Fruit fly (Drosophila melanogaster) whole organism, embryonic: ENCODE results near the gene CG14535.

Experiments
- CG10274 ChIP-seq: fragments of 200-800 bp; sonication (Bioruptor generic); optimal IDR thresholded peaks from 3 replicates; lab custom pipeline; 2017; ENCODE audit warnings: missing biosample characterization, mild to moderate bottlenecking, missing genetic modification characterization
- CG10543 ChIP-seq: fragments of 200-800 bp; sonication (Bioruptor generic); optimal IDR thresholded peaks from 3 replicates; lab custom pipeline; 2017; ENCODE audit warnings: missing biosample characterization, mild to moderate bottlenecking, missing genetic modification characterization, moderate library complexity
- CG11504 ChIP-seq: fragments of 200-800 bp; sonication (Bioruptor generic); optimal IDR thresholded peaks from 3 replicates; lab custom pipeline; 2019; ENCODE audit warnings: missing biosample characterization, mild to moderate bottlenecking, missing genetic modification characterization, moderate library complexity
- CG11695 ChIP-seq: fragments of 200-800 bp; sonication (Bioruptor generic); IDR thresholded peaks from 3 replicates; pipeline ENCODE4 v1.3.6; 2022; ENCODE audit warnings: missing biosample characterization, missing genetic modification characterization
- CG14667 ChIP-seq: fragments of 200-800 bp; sonication (Bioruptor generic); IDR thresholded peaks from 2 replicates; pipeline ENCODE4 v1.3.6; 2022; ENCODE audit warnings: missing biosample characterization, missing genetic modification characterization
- CG14965 ChIP-seq: fragments of 200-800 bp; sonication (Bioruptor generic); optimal IDR thresholded peaks from 2 replicates; lab custom pipeline; 2016; ENCODE audit warnings: missing biosample characterization, missing genetic modification characterization, borderline replicate concordance
- CG16779 ChIP-seq: fragments of 200-800 bp; sonication (Bioruptor generic); IDR thresholded peaks from 2 replicates; pipeline ENCODE4 v1.3.6; 2022; ENCODE audit warnings: missing biosample characterization, missing genetic modification characterization
- CG16813 ChIP-seq: fragments of 200-800 bp; sonication (Bioruptor generic); IDR thresholded peaks from 3 replicates; pipeline ENCODE4 v1.3.6; 2022; ENCODE audit warnings: missing biosample characterization, missing genetic modification characterization; ENCODE audit not compliant: partially characterized antibody
- CG17328 ChIP-seq: fragments of 200-800 bp; sonication (Bioruptor generic); IDR thresholded peaks from 2 replicates; pipeline ENCODE4 v1.3.6; 2022; ENCODE audit warnings: missing biosample characterization, missing genetic modification characterization
- CG32767 ChIP-seq: fragments of 200-800 bp; sonication (Bioruptor generic); IDR thresholded peaks from 2 replicates; pipeline ENCODE4 v1.3.6; 2022; ENCODE audit warnings: missing biosample characterization, missing genetic modification characterization
- CG4282 ChIP-seq: fragments of 200-800 bp; sonication (Bioruptor generic); optimal IDR thresholded peaks from 2 replicates; lab custom pipeline; 2016; ENCODE audit warnings: missing biosample characterization, missing genetic modification characterization
- CG4404 ChIP-seq: fragments of 200-800 bp; sonication (Bioruptor generic); IDR thresholded peaks from 2 replicates; pipeline ENCODE4 v1.3.6; 2022; ENCODE audit warnings: missing biosample characterization, missing genetic modification characterization
- CG4424 ChIP-seq: fragments of 200-800 bp; sonication (Bioruptor generic); optimal IDR thresholded peaks from 3 replicates; lab custom pipeline; 2016; ENCODE audit warnings: missing biosample characterization, missing genetic modification characterization
- CG5245 ChIP-seq: fragments of 200-800 bp; sonication (Bioruptor generic); optimal IDR thresholded peaks from 3 replicates; lab custom pipeline; 2016; ENCODE audit warnings: missing biosample characterization, missing genetic modification characterization
- CG6175 ChIP-seq: fragments of 200-800 bp; sonication (Bioruptor generic); IDR thresholded peaks from 3 replicates; pipeline ENCODE4 v1.3.6; 2022; ENCODE audit warnings: missing biosample characterization, missing genetic modification characterization
- CG6854 ChIP-seq: fragments of 200-800 bp; sonication (Bioruptor generic); optimal IDR thresholded peaks from 3 replicates; lab custom pipeline; 2017; ENCODE audit warnings: missing biosample characterization, mild to moderate bottlenecking, missing genetic modification characterization
- CG7928 ChIP-seq: fragments of 200-800 bp; sonication (Bioruptor generic); optimal IDR thresholded peaks from 2 replicates; lab custom pipeline; 2017; ENCODE audit warnings: missing biosample characterization, mild to moderate bottlenecking, missing genetic modification characterization
- CG7987 ChIP-seq: fragments of 200-800 bp; sonication (Bioruptor generic); optimal IDR thresholded peaks from 2 replicates; lab custom pipeline; 2018; ENCODE audit warnings: missing biosample characterization, mild to moderate bottlenecking, missing genetic modification characterization, moderate library complexity
- CG9727 ChIP-seq: fragments of 200-800 bp; sonication (Bioruptor generic); optimal IDR thresholded peaks from 3 replicates; lab custom pipeline; 2017; ENCODE audit warnings: missing biosample characterization, mild to moderate bottlenecking, missing genetic modification characterization
- D ChIP-seq, 2 experiments: fragments of 200-800 bp in 1 of 2; fragments of >200 bp in 1 of 2; sonication (Bioruptor generic) in 1 of 2; optimal IDR thresholded peaks; 2 replicates in 1 of 2; 3 replicates in 1 of 2; lab custom pipeline; 2017; ENCODE audit warnings: mild to moderate bottlenecking in 1 of 2, missing biosample characterization in 1 of 2, missing genetic modification characterization in 1 of 2, missing genetic modification reagents in 1 of 2
- Drgx ChIP-seq: fragments of 200-800 bp; sonication (Bioruptor generic); IDR thresholded peaks from 2 replicates; pipeline ENCODE4 v1.3.6; 2022; ENCODE audit warnings: missing biosample characterization, missing genetic modification characterization
- Hand ChIP-seq: fragments of 200-800 bp; sonication (Bioruptor generic); optimal IDR thresholded peaks from 2 replicates; lab custom pipeline; 2017; ENCODE audit warnings: mild to moderate bottlenecking, missing biosample characterization, missing genetic modification reagents, missing genetic modification characterization
- Hmx ChIP-seq: fragments of 200-800 bp; sonication (Bioruptor generic); optimal IDR thresholded peaks from 2 replicates; lab custom pipeline; 2016; ENCODE audit warnings: missing biosample characterization, missing genetic modification characterization
- Hsf ChIP-seq: fragments of 200-800 bp; sonication (Bioruptor generic); optimal IDR thresholded peaks from 3 replicates; lab custom pipeline; 2016; ENCODE audit warnings: missing biosample characterization, missing genetic modification characterization
- Med ChIP-seq: fragments of 200-800 bp; sonication (Bioruptor generic); peaks from one replicate; lab custom pipeline; 2016; ENCODE audit warnings: missing biosample characterization, missing genetic modification characterization, mild to moderate bottlenecking, inconsistent platforms, moderate library complexity
- Myb ChIP-seq: fragments of 200-800 bp; sonication (Bioruptor generic); optimal IDR thresholded peaks from 2 replicates; lab custom pipeline; 2016; ENCODE audit warnings: missing biosample characterization, missing genetic modification characterization
- Nf-YA ChIP-seq: fragments of 200-800 bp; sonication (Bioruptor generic); IDR thresholded peaks from 2 replicates; pipeline ENCODE4 v1.3.6; 2022; ENCODE audit warnings: missing biosample characterization, missing genetic modification characterization
- Nf-YC ChIP-seq: fragments of 200-800 bp; optimal IDR thresholded peaks from 3 replicates; lab custom pipeline; 2019; ENCODE audit warnings: missing biosample characterization, mild to moderate bottlenecking, missing genetic modification characterization, moderate library complexity
- Oli ChIP-seq: fragments of 200-800 bp; sonication (Bioruptor generic); optimal IDR thresholded peaks from 2 replicates; lab custom pipeline; 2018; ENCODE audit warnings: missing biosample characterization, mild to moderate bottlenecking, missing genetic modification characterization, moderate library complexity
- Poxn ChIP-seq: fragments of 200-800 bp; sonication (Bioruptor generic); IDR thresholded peaks from 2 replicates; pipeline ENCODE4 v1.3.6; 2022; ENCODE audit warnings: missing biosample characterization, missing genetic modification characterization
- Six4 ChIP-seq: fragments of 200-800 bp; sonication (Bioruptor generic); optimal IDR thresholded peaks from 2 replicates; lab custom pipeline; 2016; ENCODE audit warnings: missing biosample characterization, missing genetic modification characterization
- Sry-δ ChIP-seq: fragments of 200-800 bp; sonication (Bioruptor generic); optimal IDR thresholded peaks from 2 replicates; lab custom pipeline; 2016; ENCODE audit warnings: missing biosample characterization, missing genetic modification characterization
- Ssrp ChIP-seq: fragments of 200-800 bp; sonication (Bioruptor generic); optimal IDR thresholded peaks from 2 replicates; lab custom pipeline; 2018; ENCODE audit warnings: missing biosample characterization, mild to moderate bottlenecking, missing genetic modification characterization, moderate library complexity
- ash1 ChIP-seq: fragments of 200-800 bp; sonication (Bioruptor generic); optimal IDR thresholded peaks from 2 replicates; lab custom pipeline; 2018; ENCODE audit warnings: missing biosample characterization, mild to moderate bottlenecking, missing genetic modification characterization
- br ChIP-seq: fragments of >200 bp; optimal IDR thresholded peaks from 2 replicates; lab custom pipeline; 2017
- cad ChIP-seq: fragments of >200 bp; optimal IDR thresholded peaks from 2 replicates; lab custom pipeline; 2017; ENCODE audit warnings: missing biosample characterization, missing genetic modification characterization
- cas ChIP-seq: fragments of 200-800 bp; sonication (Bioruptor generic); IDR thresholded peaks from 2 replicates; pipeline ENCODE4 v1.3.6; 2022; ENCODE audit warnings: missing biosample characterization, missing genetic modification characterization
- da ChIP-seq: fragments of 200-800 bp; sonication (Bioruptor generic); optimal IDR thresholded peaks from 2 replicates; lab custom pipeline; 2016; ENCODE audit warnings: missing biosample characterization, missing genetic modification characterization
- fd102C ChIP-seq: fragments of 200-800 bp; sonication (Bioruptor generic); optimal IDR thresholded peaks from 2 replicates; lab custom pipeline; 2018; ENCODE audit warnings: missing biosample characterization, mild to moderate bottlenecking, missing genetic modification characterization, moderate library complexity
- gcm ChIP-seq: fragments of 200-800 bp; sonication (Bioruptor generic); optimal IDR thresholded peaks from 2 replicates; lab custom pipeline; 2019; ENCODE audit warnings: missing biosample characterization, mild to moderate bottlenecking, missing genetic modification characterization, moderate library complexity
- hb ChIP-seq: fragments of 200-800 bp; sonication (Bioruptor generic); IDR thresholded peaks from 3 replicates; pipeline ENCODE4 v1.3.6; 2022; ENCODE audit warnings: missing biosample characterization, missing genetic modification characterization; ENCODE audit not compliant: partially characterized antibody
- inv ChIP-seq: fragments of 200-800 bp; sonication (Bioruptor generic); IDR thresholded peaks from 2 replicates; pipeline ENCODE4 v1.3.6; 2022; ENCODE audit warnings: missing biosample characterization, missing genetic modification characterization; ENCODE audit not compliant: partially characterized antibody
- kay ChIP-seq: fragments of 200-800 bp; sonication (Bioruptor generic); optimal IDR thresholded peaks from 2 replicates; lab custom pipeline; 2016; ENCODE audit warnings: missing biosample characterization, missing genetic modification characterization
- klu ChIP-seq: fragments of 200-800 bp; sonication (Bioruptor generic); IDR thresholded peaks from 2 replicates; pipeline ENCODE4 v1.3.6; 2022; ENCODE audit warnings: missing biosample characterization, missing genetic modification characterization
- mld ChIP-seq: fragments of 200-800 bp; sonication (Bioruptor generic); IDR thresholded peaks from 3 replicates; pipeline ENCODE4 v1.3.6; 2022; ENCODE audit warnings: missing biosample characterization, missing genetic modification characterization; ENCODE audit not compliant: partially characterized antibody
- nerfin-2 ChIP-seq: fragments of 200-800 bp; sonication (Bioruptor generic); IDR thresholded peaks from 2 replicates; pipeline ENCODE4 v1.3.6; 2022; ENCODE audit warnings: missing biosample characterization, missing genetic modification characterization; ENCODE audit not compliant: partially characterized antibody
- pfk ChIP-seq: fragments of 200-800 bp; sonication (Bioruptor generic); optimal IDR thresholded peaks from 2 replicates; lab custom pipeline; 2018; ENCODE audit warnings: missing biosample characterization, mild to moderate bottlenecking, missing genetic modification characterization, moderate library complexity
- stc ChIP-seq: fragments of 200-800 bp; sonication (Bioruptor generic); IDR thresholded peaks from 2 replicates; pipeline ENCODE4 v1.3.6; 2022; ENCODE audit warnings: missing biosample characterization, missing genetic modification characterization
- tap ChIP-seq: fragments of 200-800 bp; optimal IDR thresholded peaks from 3 replicates; lab custom pipeline; 2019; ENCODE audit warnings: missing biosample characterization, mild to moderate bottlenecking, missing genetic modification characterization, moderate library complexity
- tna ChIP-seq: fragments of 200-800 bp; sonication (Bioruptor generic); IDR thresholded peaks from 2 replicates; pipeline ENCODE4 v1.3.6; 2022; ENCODE audit warnings: missing biosample characterization, missing genetic modification characterization; ENCODE audit not compliant: partially characterized antibody
- zen2 ChIP-seq: fragments of 200-800 bp; sonication (Bioruptor generic); IDR thresholded peaks from 3 replicates; pipeline ENCODE4 v1.3.6; 2022; ENCODE audit warnings: missing biosample characterization, missing genetic modification characterization; ENCODE audit not compliant: partially characterized antibody

CG14535 gene

dm6 chr2L:7828231-7828630 lies 27.0 kb downstream of the CG14535 start (continued):
- TF ChIP-seq Hand (GFP tag; lab: Kevin White, UChicago) (peak; percentile 47), CG9727 (GFP tag; lab: Kevin White, UChicago) (peak; percentile 2), Myb (GFP tag; lab: Kevin White, UChicago) (no peak), CG14667 (GFP tag; lab: Robert Waterston, UW) (no peak), Med (GFP tag; lab: Kevin White, UChicago) (peak; percentile 92), Sry-δ (no peak), CG5245 (GFP tag; lab: Kevin White, UChicago) (no peak), Six4 (GFP tag; lab: Kevin White, UChicago) (no peak), cas (GFP tag; lab: Robert Waterston, UW) (no peak), Oli (no peak), D (optimal IDR thresholded peaks at IDR 0.05; lab: Kevin White, UChicago) (no peak), D (GFP tag; optimal IDR thresholded peaks at IDR 0.05; lab: Kevin White, UChicago) (no peak), klu (GFP tag; lab: Robert Waterston, UW) (0 out of 2 replicates have a peak, but pooled peaks have one; percentile 12), da (no peak), CG11504 (tag; lab: Kevin White, UChicago) (no peak), hb (no peak), CG16779 (GFP tag; lab: Robert Waterston, UW) (no peak), Ssrp (tag; lab: Kevin White, UChicago) (no peak), CG11695 (GFP tag; lab: Robert Waterston, UW) (no peak), Hmx (GFP tag; lab: Kevin White, UChicago) (no peak), Nf-YA (GFP tag; lab: Robert Waterston, UW) (no peak), stc (GFP tag; lab: Robert Waterston, UW) (no peak), CG16813 (GFP tag; lab: Robert Waterston, UW) (peak; percentile 56; the same call in 1 of the 3 replicates), CG7928 (no peak), zen2 (no peak), tap (tag; lab: Kevin White, UChicago) (no peak), kay (peak; percentile 93), CG4282 (GFP tag; lab: Kevin White, UChicago) (no peak), mld (peak; percentile 74; the same call in 2 of the 3 replicates), Hsf (GFP tag; lab: Kevin White, UChicago) (no peak), CG10543 (peak; percentile 65), CG32767 (GFP tag; lab: Robert Waterston, UW) (peak; percentile 89), CG4404 (GFP tag; lab: Robert Waterston, UW) (no peak), br (lab: Kevin White, UChicago) (no peak), tna (GFP tag; lab: Robert Waterston, UW) (peak; percentile 55; the same call in 1 of the 2 replicates), CG6175 (GFP tag; lab: Robert Waterston, UW) (no peak), CG17328 (GFP tag; lab: Robert Waterston, UW) (no peak), CG6854 (GFP tag; lab: Kevin White, UChicago) (no peak), nerfin-2 (0 out of 2 replicates have a peak, but pooled peaks have one; percentile 42), inv (peak; percentile 38), gcm (GFP tag; lab: Kevin White, UChicago) (no peak), CG10274 (GFP tag; lab: Kevin White, UChicago) (no peak), Nf-YC (tag; lab: Kevin White, UChicago) (peak; percentile 89), CG4424 (GFP tag; lab: Kevin White, UChicago) (no peak), cad (GFP tag; lab: Kevin White, UChicago) (no peak), fd102C (GFP tag; lab: Kevin White, UChicago) (no peak), CG14965 (GFP tag; lab: Kevin White, UChicago) (no peak), CG7987 (GFP tag; lab: Kevin White, UChicago) (no peak), Drgx (GFP tag; lab: Robert Waterston, UW) (no peak), pfk (peak; percentile 3), Poxn (GFP tag; lab: Robert Waterston, UW) (no peak), ash1 (GFP tag; lab: Kevin White, UChicago) (no peak)
